Fruit fly (Drosophila melanogaster): ENCODE data around the gene bond.

The bond gene

DNA sequence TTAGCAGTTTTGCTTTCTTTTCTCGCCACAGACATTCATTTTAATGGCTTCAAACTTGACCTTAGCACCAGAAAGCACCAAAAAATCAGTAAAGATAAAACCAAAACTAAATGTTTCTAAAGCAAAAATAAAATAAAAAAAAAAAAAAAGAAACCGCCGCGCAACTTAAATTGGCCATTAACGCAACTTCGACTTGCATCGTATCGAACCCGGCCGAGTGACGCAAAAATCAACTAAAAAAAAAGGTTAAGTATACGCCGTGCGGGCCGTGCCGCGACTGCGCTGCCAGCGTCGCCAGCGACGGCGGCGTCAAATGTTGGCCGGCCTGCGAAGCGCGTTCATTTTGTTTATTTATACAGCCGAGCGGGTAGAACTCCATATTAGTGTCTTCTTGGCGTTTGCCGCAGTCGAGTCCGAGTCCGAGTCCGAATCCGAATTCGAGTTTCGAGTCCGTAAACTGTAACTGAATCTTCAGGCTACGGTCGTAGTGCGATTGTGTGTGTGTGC, at the start of gene bond:
bond (plus strand) TSS at position 375 of the 507 bp plus-strand sequence.
- no peak for TF ChIP-seq N (GFP tag; optimal IDR thresholded peaks at IDR 0.05)
- no peak for TF ChIP-seq dl (GFP tag; optimal IDR thresholded peaks at IDR 0.05; ENCODE audit: insufficient read depth in 1 of 2, partially characterized antibody in 2 of 2)
- no peak for TF ChIP-seq brk (GFP tag; optimal IDR thresholded peaks at IDR 0.05)
- no peak for TF ChIP-seq h (GFP tag; optimal IDR thresholded peaks at IDR 0.05)
- no peak for TF ChIP-seq Rel (GFP tag; optimal IDR thresholded peaks at IDR 0.05)
- TF ChIP-seq Rel (tag; optimal IDR thresholded peaks at IDR 0.05) = no peak
- no peak for TF ChIP-seq ey (GFP tag; optimal IDR thresholded peaks at IDR 0.05)
- TF ChIP-seq psq (GFP tag; optimal IDR thresholded peaks at IDR 0.05) = no peak
- no peak for TF ChIP-seq CG9705 (GFP tag; optimal IDR thresholded peaks at IDR 0.05)
- no peak for TF ChIP-seq Abd-B (GFP tag; optimal IDR thresholded peaks at IDR 0.05)
- TF ChIP-seq woc (GFP tag; optimal IDR thresholded peaks at IDR 0.05) = no peak
- TF ChIP-seq Dfd (GFP tag; optimal IDR thresholded peaks at IDR 0.05) = no peak
- no peak for TF ChIP-seq rgr (GFP tag; optimal IDR thresholded peaks at IDR 0.05)
- no peak for TF ChIP-seq CrebA (GFP tag; optimal IDR thresholded peaks at IDR 0.05; ENCODE audit: borderline replicate concordance)
- TF ChIP-seq Mio (GFP tag; optimal IDR thresholded peaks at IDR 0.05) = no peak
- no peak for TF ChIP-seq GATAd (GFP tag; optimal IDR thresholded peaks at IDR 0.05)

DNA sequence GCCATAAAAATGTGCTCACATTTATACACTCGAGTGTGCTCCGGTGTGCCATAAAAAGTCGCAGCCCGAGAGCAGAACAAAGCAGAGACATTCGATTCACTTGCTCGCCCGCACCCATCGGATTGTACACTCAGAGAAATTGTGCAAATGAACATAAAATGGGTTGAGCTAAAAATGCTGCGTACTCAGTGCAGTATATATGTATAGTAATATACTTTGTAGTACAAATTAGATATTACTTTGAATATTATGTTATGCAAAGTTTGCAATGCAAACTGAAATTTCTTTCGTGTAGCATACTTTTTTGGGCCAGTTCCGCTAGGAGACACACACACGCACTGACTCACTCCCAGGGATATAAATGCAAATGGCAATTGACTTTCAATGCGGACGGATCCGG, 46.9 kb upstream of the bond start:
- TF ChIP-seq foxo (GFP tag; optimal IDR thresholded peaks at IDR 0.05) = no peak
- no peak for TF ChIP-seq h (GFP tag; optimal IDR thresholded peaks at IDR 0.05)
- TF ChIP-seq Mio (GFP tag; optimal IDR thresholded peaks at IDR 0.05) = no peak
- TF ChIP-seq ey (GFP tag; optimal IDR thresholded peaks at IDR 0.05) = no peak
- no peak for TF ChIP-seq psq (GFP tag; optimal IDR thresholded peaks at IDR 0.05)
- no peak for TF ChIP-seq lola (GFP tag; optimal IDR thresholded peaks at IDR 0.05)
- no peak for TF ChIP-seq HLH106 (tag; optimal IDR thresholded peaks at IDR 0.05)
- no peak for TF ChIP-seq Myc (optimal IDR thresholded peaks at IDR 0.05)
- TF ChIP-seq CrebA (GFP tag; optimal IDR thresholded peaks at IDR 0.05; ENCODE audit: borderline replicate concordance) = no peak
- no peak for TF ChIP-seq Rel (GFP tag; optimal IDR thresholded peaks at IDR 0.05)
- TF ChIP-seq Rel (tag; optimal IDR thresholded peaks at IDR 0.05) = no peak
- no peak for TF ChIP-seq Vsx2 (GFP tag; optimal IDR thresholded peaks at IDR 0.05; ENCODE audit: partially characterized antibody)
- TF ChIP-seq dmrt93B (GFP tag; optimal IDR thresholded peaks at IDR 0.05) = no peak
- TF ChIP-seq usp (GFP tag; optimal IDR thresholded peaks at IDR 0.05) = no peak
- no peak for TF ChIP-seq Dif (GFP tag; optimal IDR thresholded peaks at IDR 0.05; ENCODE audit: partially characterized antibody)
- no peak for TF ChIP-seq dl (GFP tag; optimal IDR thresholded peaks at IDR 0.05; ENCODE audit: insufficient read depth in 1 of 2, partially characterized antibody in 2 of 2)
- TF ChIP-seq brk (GFP tag; optimal IDR thresholded peaks at IDR 0.05) = no peak
- TF ChIP-seq pan (optimal IDR thresholded peaks at IDR 0.05) = no peak
- no peak for TF ChIP-seq GATAd (GFP tag; optimal IDR thresholded peaks at IDR 0.05)
- TF ChIP-seq Hnf4 (GFP tag; optimal IDR thresholded peaks at IDR 0.05) = no peak

DNA sequence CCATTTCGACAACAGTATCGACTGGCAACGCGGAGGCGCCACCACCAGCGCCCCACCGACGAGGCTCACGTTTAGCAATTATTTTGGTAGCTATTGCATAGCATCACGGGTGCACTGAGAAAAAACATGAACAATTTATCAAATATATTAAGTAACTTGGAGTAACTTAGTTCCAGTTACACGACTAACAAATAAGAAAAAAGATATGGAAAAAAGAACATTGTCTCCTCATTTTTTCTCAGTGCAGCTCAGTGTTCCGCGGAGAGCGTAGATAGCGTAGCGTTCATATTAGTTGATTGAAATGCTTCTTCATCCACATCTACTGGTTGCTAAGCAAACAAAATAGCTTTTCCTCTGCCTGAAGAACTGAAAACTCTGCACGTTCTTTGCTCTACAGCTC, 35.1 kb upstream of the bond start:
- TF ChIP-seq foxo (GFP tag; optimal IDR thresholded peaks at IDR 0.05) (peak in 1 of 2 experiments; percentile 5), lola (GFP tag; optimal IDR thresholded peaks at IDR 0.05) (no peak)

DNA sequence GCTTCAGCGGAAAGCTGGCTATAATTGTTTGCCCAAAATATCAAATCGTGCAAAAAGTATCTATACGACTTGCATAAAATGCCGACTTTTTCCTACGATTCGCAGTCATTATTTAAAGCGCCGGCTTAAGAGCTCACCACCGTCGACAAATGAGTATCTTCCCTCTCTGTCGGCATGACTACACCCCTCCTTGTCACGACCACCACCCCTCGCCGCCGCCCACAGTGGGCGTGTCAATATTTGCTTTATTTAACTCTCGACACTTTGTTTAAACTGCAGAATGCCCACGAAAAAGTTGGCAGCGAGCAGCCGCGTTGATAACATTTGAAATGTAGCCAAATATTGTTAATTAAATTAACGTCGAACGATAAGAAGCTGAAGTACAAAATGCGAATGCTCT, 32.2 kb upstream of the bond start:
- no peak for TF ChIP-seq sage (GFP tag; optimal IDR thresholded peaks at IDR 0.05)
- no peak for TF ChIP-seq brk (GFP tag; optimal IDR thresholded peaks at IDR 0.05)
- TF ChIP-seq dl (GFP tag; optimal IDR thresholded peaks at IDR 0.05; ENCODE audit: insufficient read depth in 1 of 2, partially characterized antibody in 2 of 2) = no peak
- TF ChIP-seq CrebA (GFP tag; optimal IDR thresholded peaks at IDR 0.05; ENCODE audit: borderline replicate concordance) = no peak
- no peak for TF ChIP-seq ey (GFP tag; optimal IDR thresholded peaks at IDR 0.05)
- TF ChIP-seq CG9705 (GFP tag; optimal IDR thresholded peaks at IDR 0.05) = no peak
- no peak for TF ChIP-seq dsf (GFP tag; optimal IDR thresholded peaks at IDR 0.05; ENCODE audit: borderline replicate concordance)
- no peak for TF ChIP-seq Mio (GFP tag; optimal IDR thresholded peaks at IDR 0.05)
- TF ChIP-seq woc (GFP tag; optimal IDR thresholded peaks at IDR 0.05) = no peak
- peak; percentile 60 for TF ChIP-seq br (GFP tag; optimal IDR thresholded peaks at IDR 0.05)
- no peak for TF ChIP-seq Vsx2 (GFP tag; optimal IDR thresholded peaks at IDR 0.05; ENCODE audit: partially characterized antibody)
- peak; percentile 11 for TF ChIP-seq fru (GFP tag; optimal IDR thresholded peaks at IDR 0.05)
- TF ChIP-seq Hr83 (GFP tag; optimal IDR thresholded peaks at IDR 0.05; ENCODE audit: poor library complexity, severe bottlenecking) = peak; percentile 71
- TF ChIP-seq N (GFP tag; optimal IDR thresholded peaks at IDR 0.05) = no peak
- no peak for TF ChIP-seq Dfd (GFP tag; optimal IDR thresholded peaks at IDR 0.05)
- TF ChIP-seq Jra (GFP tag; optimal IDR thresholded peaks at IDR 0.05) = no peak
- no peak for TF ChIP-seq CG32264 (GFP tag; optimal IDR thresholded peaks at IDR 0.05)
- TF ChIP-seq OdsH (GFP tag; optimal IDR thresholded peaks at IDR 0.05) = peak; percentile 53
- no peak for TF ChIP-seq HLH106 (tag; optimal IDR thresholded peaks at IDR 0.05)
- TF ChIP-seq rgr (GFP tag; optimal IDR thresholded peaks at IDR 0.05) = peak; percentile 60
- no peak for TF ChIP-seq sv (GFP tag; optimal IDR thresholded peaks at IDR 0.05)
- TF ChIP-seq Abd-B (GFP tag; optimal IDR thresholded peaks at IDR 0.05) = no peak
- TF ChIP-seq Sp1 (GFP tag; optimal IDR thresholded peaks at IDR 0.05) = peak; percentile 53
- TF ChIP-seq lola (GFP tag; optimal IDR thresholded peaks at IDR 0.05) = no peak
- no peak for TF ChIP-seq psq (GFP tag; optimal IDR thresholded peaks at IDR 0.05)
- TF ChIP-seq jim (GFP tag; optimal IDR thresholded peaks at IDR 0.05) = no peak
- TF ChIP-seq Dif (GFP tag; optimal IDR thresholded peaks at IDR 0.05; ENCODE audit: partially characterized antibody) = no peak
- TF ChIP-seq GATAd (GFP tag; optimal IDR thresholded peaks at IDR 0.05) = peak; percentile 9
- peak; percentile 8 for TF ChIP-seq Hnf4 (GFP tag; optimal IDR thresholded peaks at IDR 0.05)
- TF ChIP-seq Myc (optimal IDR thresholded peaks at IDR 0.05) = no peak
- no peak for TF ChIP-seq Hr78 (GFP tag; optimal IDR thresholded peaks at IDR 0.05)
- TF ChIP-seq tai (GFP tag; optimal IDR thresholded peaks at IDR 0.05) = no peak
- peak in 1 of 2 experiments; percentile 31 for TF ChIP-seq foxo (GFP tag; optimal IDR thresholded peaks at IDR 0.05)
- no peak for TF ChIP-seq dmrt93B (GFP tag; optimal IDR thresholded peaks at IDR 0.05)
- TF ChIP-seq usp (GFP tag; optimal IDR thresholded peaks at IDR 0.05) = no peak
- TF ChIP-seq h (GFP tag; optimal IDR thresholded peaks at IDR 0.05) = peak; percentile 33
- TF ChIP-seq pan (optimal IDR thresholded peaks at IDR 0.05) = no peak
